Worm (Caenorhabditis elegans): Measurements from ENCODE around the gene chd-3.

chd-3 gene

ce11 chrX:12829055-12829454 is 23.3 kb downstream of the chd-3 start:
- TF ChIP-seq blmp-1 (tag; optimal IDR thresholded peaks at IDR 0.05), result no peak
- TF ChIP-seq ces-1 (GFP tag; optimal IDR thresholded peaks at IDR 0.05), result no peak
- TF ChIP-seq nhr-20 (tag; optimal IDR thresholded peaks at IDR 0.05), result no peak
- TF ChIP-seq dsc-1 (tag; optimal IDR thresholded peaks at IDR 0.05), result no peak
- TF ChIP-seq ceh-90 (tag; optimal IDR thresholded peaks at IDR 0.05), result no peak
- no peak for TF ChIP-seq pqm-1 (tag; optimal IDR thresholded peaks at IDR 0.05)
- TF ChIP-seq mep-1 (tag; optimal IDR thresholded peaks at IDR 0.05), result no peak
- TF ChIP-seq nhr-71 (tag; optimal IDR thresholded peaks at IDR 0.05), result no peak
- TF ChIP-seq xbp-1 (tag; optimal IDR thresholded peaks at IDR 0.05), result no peak

- TF ChIP-seq lin-14 (GFP tag; optimal IDR thresholded peaks at IDR 0.05) (peak; percentile 12), tbx-2 (tag; optimal IDR thresholded peaks at IDR 0.05) (no peak), efl-1 (optimal IDR thresholded peaks at IDR 0.05) (no peak), efl-1 (GFP tag; optimal IDR thresholded peaks at IDR 0.05 in 1 of 2) (peak in 1 of 2 experiments; percentile 87)
Observed at ce11 chrX:12827741-12828408, 24.5 kb downstream of the chd-3 start.

ce11 chrX:12826782-12827181 is 25.6 kb downstream of the chd-3 start:
- no peak for TF ChIP-seq ceh-63 (GFP tag; optimal IDR thresholded peaks at IDR 0.05)
- TF ChIP-seq efl-1 (optimal IDR thresholded peaks at IDR 0.05), result no peak
- TF ChIP-seq efl-1 (GFP tag; optimal IDR thresholded peaks at IDR 0.05 in 1 of 2), result peak in 1 of 2 experiments; percentile 58

- no peak for TF ChIP-seq unc-98 (GFP tag; IDR thresholded peaks at IDR 0.05)
- TF ChIP-seq pag-3 (tag; optimal IDR thresholded peaks at IDR 0.05; ENCODE audit: borderline replicate concordance, insufficient read depth), result no peak
- no peak for TF ChIP-seq mep-1 (tag; optimal IDR thresholded peaks at IDR 0.05)
- TF ChIP-seq efl-1 (optimal IDR thresholded peaks at IDR 0.05), result no peak
- TF ChIP-seq efl-1 (GFP tag; optimal IDR thresholded peaks at IDR 0.05 in 1 of 2), result peak in 1 of 2 experiments; percentile 92
Observed at ce11 chrX:12825174-12825573, 27.2 kb downstream of the chd-3 start.

- TF ChIP-seq F16B12.6 (tag; optimal IDR thresholded peaks at IDR 0.05) (no peak), tlp-1 (tag; optimal IDR thresholded peaks at IDR 0.05) (no peak), dpl-1 (GFP tag; optimal IDR thresholded peaks at IDR 0.05) (no peak), efl-1 (optimal IDR thresholded peaks at IDR 0.05) (no peak), efl-1 (GFP tag; optimal IDR thresholded peaks at IDR 0.05 in 1 of 2) (no peak), unc-98 (GFP tag; IDR thresholded peaks at IDR 0.05) (no peak), zip-4 (GFP tag; optimal IDR thresholded peaks at IDR 0.05) (no peak)
Observed at ce11 chrX:12819512-12819911, 32.9 kb downstream of the chd-3 start.

ce11 chrX:12818768-12819167 is 33.6 kb downstream of the chd-3 start:
- TF ChIP-seq dpl-1 (GFP tag; optimal IDR thresholded peaks at IDR 0.05) (no peak), irx-1 (tag; optimal IDR thresholded peaks at IDR 0.05) (no peak), unc-86 (tag; optimal IDR thresholded peaks at IDR 0.05) (no peak), nhr-11 (tag; optimal IDR thresholded peaks at IDR 0.05) (no peak), snu-23 (GFP tag; optimal IDR thresholded peaks at IDR 0.05) (no peak), unc-130 (tag; optimal IDR thresholded peaks at IDR 0.05) (no peak), egl-27 (tag; optimal IDR thresholded peaks at IDR 0.05) (no peak)

ce11 chrX:12815367-12815766 is 37.0 kb downstream of the chd-3 start:
- no peak for TF ChIP-seq lsy-2 (tag; optimal IDR thresholded peaks at IDR 0.05)
- no peak for TF ChIP-seq fkh-10 (GFP tag; optimal IDR thresholded peaks at IDR 0.05)
- TF ChIP-seq grh-1 (GFP tag; IDR thresholded peaks at IDR 0.05), result peak; percentile 60
- TF ChIP-seq dpl-1 (GFP tag; optimal IDR thresholded peaks at IDR 0.05), result no peak
- TF ChIP-seq sptf-1 (tag; optimal IDR thresholded peaks at IDR 0.05), result no peak
- no peak for TF ChIP-seq elt-2 (tag; optimal IDR thresholded peaks at IDR 0.05)
- no peak for TF ChIP-seq tlp-1 (tag; optimal IDR thresholded peaks at IDR 0.05)
- TF ChIP-seq pag-3 (tag; optimal IDR thresholded peaks at IDR 0.05; ENCODE audit: borderline replicate concordance, insufficient read depth), result no peak
- no peak for TF ChIP-seq mep-1 (tag; optimal IDR thresholded peaks at IDR 0.05)
- no peak for TF ChIP-seq dsc-1 (tag; optimal IDR thresholded peaks at IDR 0.05)
- peak; percentile 1 for TF ChIP-seq rnt-1 (tag; optimal IDR thresholded peaks at IDR 0.05)
- peak; percentile 14 for TF ChIP-seq nhr-20 (tag; optimal IDR thresholded peaks at IDR 0.05)
- no peak for TF ChIP-seq Y116A8C.19 (tag; optimal IDR thresholded peaks at IDR 0.05; ENCODE audit: borderline replicate concordance)
- TF ChIP-seq ztf-11 (tag; optimal IDR thresholded peaks at IDR 0.05), result no peak
- TF ChIP-seq fkh-4 (tag; optimal IDR thresholded peaks at IDR 0.05; ENCODE audit: borderline replicate concordance), result no peak
- no peak for TF ChIP-seq isw-1 (GFP tag; IDR thresholded peaks at IDR 0.05)
- no peak for TF ChIP-seq tbx-2 (tag; optimal IDR thresholded peaks at IDR 0.05)
- TF ChIP-seq blmp-1 (tag; optimal IDR thresholded peaks at IDR 0.05), result peak; percentile 74
- TF ChIP-seq swsn-7 (tag; optimal IDR thresholded peaks at IDR 0.05), result no peak
- TF ChIP-seq unc-86 (tag; optimal IDR thresholded peaks at IDR 0.05), result no peak
- TF ChIP-seq ces-1 (GFP tag; optimal IDR thresholded peaks at IDR 0.05), result no peak
- TF ChIP-seq xbp-1 (tag; optimal IDR thresholded peaks at IDR 0.05), result no peak
- no peak for TF ChIP-seq efl-3 (GFP tag; optimal IDR thresholded peaks at IDR 0.05)

Data from whole organism, L1 larva.